Worm (Caenorhabditis elegans) whole organism, early embryonic: ENCODE results near the gene F13A7.11.
"Not testable (repeated sequence)": the region's sequence is repeated elsewhere in the genome, so short reads cannot be mapped to it uniquely, and the experiment has no call there.

ENCODE experiments used
- B0310.2 ChIP-seq: sonication (generic microtip); optimal IDR thresholded peaks from 2 replicates; lab custom pipeline; 2016; ENCODE audit warnings: mild to moderate bottlenecking, missing genetic modification characterization, missing compliant biosample characterization
- F13C5.2 ChIP-seq: sonication (generic microtip); optimal IDR thresholded peaks from 2 replicates; lab custom pipeline; 2017; ENCODE audit warnings: mild to moderate bottlenecking, missing genetic modification characterization, inconsistent platforms, missing compliant biosample characterization
- aly-1 ChIP-seq: sonication (generic microtip); optimal IDR thresholded peaks from 2 replicates; lab custom pipeline; 2016; ENCODE audit warnings: missing genetic modification characterization, missing compliant biosample characterization
- ama-1 ChIP-seq: fragments of 150-350 bp; optimal IDR thresholded peaks from 2 replicates; lab custom pipeline; 2014
- ceh-13 ChIP-seq: fragments of 200-800 bp; sonication (Bioruptor generic); optimal IDR thresholded peaks from 2 replicates; lab custom pipeline; 2018; ENCODE audit warnings: mild to moderate bottlenecking, missing genetic modification characterization, missing compliant biosample characterization
- flt-1 ChIP-seq: fragments of 200-800 bp; sonication (Bioruptor generic); IDR thresholded peaks from 2 replicates; pipeline ENCODE4 v1.3.6; 2022; ENCODE audit warnings: missing genetic modification characterization, missing compliant biosample characterization
- hmbx-1 ChIP-seq: sonication (generic microtip); optimal IDR thresholded peaks from 2 replicates; lab custom pipeline; 2016; ENCODE audit warnings: mild to moderate bottlenecking, missing genetic modification characterization, missing compliant biosample characterization
- hmg-4 ChIP-seq: fragments of 200-800 bp; sonication (Bioruptor generic); optimal IDR thresholded peaks from 2 replicates; lab custom pipeline; 2018; ENCODE audit warnings: mild to moderate bottlenecking, missing genetic modification characterization, missing compliant biosample characterization
- hnd-1 ChIP-seq: sonication (generic microtip); optimal IDR thresholded peaks from 2 replicates; lab custom pipeline; 2016; ENCODE audit warnings: missing genetic modification characterization, missing compliant biosample characterization
- pes-1 ChIP-seq: fragments of 200-800 bp; sonication (Bioruptor generic); IDR thresholded peaks from 2 replicates; pipeline ENCODE4 v1.3.6; 2022; ENCODE audit warnings: missing genetic modification reagents, missing genetic modification characterization, missing compliant biosample characterization
- sea-1 ChIP-seq: fragments of 200-800 bp; sonication (Bioruptor generic); conservative IDR thresholded peaks from 2 replicates; pipeline ENCODE4 v1.3.6; 2022; ENCODE audit warnings: missing genetic modification characterization, missing compliant biosample characterization
- tbx-11 ChIP-seq: fragments of 200-800 bp; sonication (Bioruptor generic); IDR thresholded peaks from 2 replicates; pipeline ENCODE4 v1.3.6; 2022; ENCODE audit warnings: missing genetic modification characterization, missing compliant biosample characterization
- tbx-37 ChIP-seq: fragments of 200-800 bp; sonication (Bioruptor generic); conservative IDR thresholded peaks from 2 replicates; pipeline ENCODE4 v1.3.6; 2022; ENCODE audit warnings: missing genetic modification reagents, missing genetic modification characterization, missing compliant biosample characterization
- tra-4 ChIP-seq: sonication (generic microtip); optimal IDR thresholded peaks from 2 replicates; lab custom pipeline; 2017; ENCODE audit warnings: missing genetic modification characterization, missing compliant biosample characterization

ce11 chrV:16383729-16384128, 11.4 kb downstream of the F13A7.11 start, which contains the start of gene F13A7.7:
- TF ChIP-seq sea-1 (GFP tag; lab: Robert Waterston, UW); hnd-1 (tag; lab: Kevin White, UChicago); hmg-4; B0310.2 (tag; lab: Kevin White, UChicago); hmbx-1; tra-4 (tag; lab: Kevin White, UChicago); tbx-37; ama-1 (lab: Kevin White, UChicago); F13C5.2; flt-1; aly-1 (tag; lab: Kevin White, UChicago); ceh-13 (GFP tag; lab: Kevin White, UChicago); tbx-11 (GFP tag; lab: Robert Waterston, UW); pes-1: not testable (repeated sequence)
